Fruit fly (Drosophila melanogaster) whole organism: ENCODE data around the gene CG4367.

Experiments used
- Dll ChIP-seq: fragments of >200 bp; optimal IDR thresholded peaks from 2 replicates; lab custom pipeline; 2017
- EcR ChIP-seq, 2 experiments: fragments of >200 bp; optimal IDR thresholded peaks; 2 replicates each; lab custom pipeline; 2017; ENCODE audit warnings: missing biosample characterization in 2 of 2, missing genetic modification characterization in 2 of 2, missing genetic modification reagents in 2 of 2
- psq ChIP-seq: fragments of >200 bp; optimal IDR thresholded peaks from 2 replicates; lab custom pipeline; 2017
- usp ChIP-seq: fragments of >200 bp; optimal IDR thresholded peaks from 2 replicates; lab custom pipeline; 2017; ENCODE audit warnings: missing biosample characterization, missing genetic modification characterization, mixed read lengths

- TF ChIP-seq usp: no peak
- TF ChIP-seq EcR (GFP tag; optimal IDR thresholded peaks at IDR 0.05; lab: Kevin White, UChicago): no peak
- TF ChIP-seq psq: no peak
- no peak for TF ChIP-seq Dll (lab: Kevin White, UChicago)
Measured at dm6 chr3R:20316599-20316998, 11.8 kb upstream of the CG4367 start.
